Fruit fly (Drosophila melanogaster) whole organism, embryonic: ENCODE results near the gene Taf10.
A peak's percentile ranks its signal among the peaks of the same experiment; 100 is the strongest.

Experiments
- Abd-B ChIP-seq: fragments of 200-800 bp; sonication (Bioruptor generic); optimal IDR thresholded peaks from 2 replicates; lab custom pipeline; 2018; ENCODE audit warnings: missing biosample characterization, mild to moderate bottlenecking, missing genetic modification characterization, moderate library complexity
- B-H2 ChIP-seq: fragments of 200-800 bp; sonication (Bioruptor generic); optimal IDR thresholded peaks from 2 replicates; lab custom pipeline; 2018; ENCODE audit warnings: missing biosample characterization, mild to moderate bottlenecking, missing genetic modification characterization
- CG10366 ChIP-seq: fragments of 200-800 bp; sonication (Bioruptor generic); IDR thresholded peaks from 2 replicates; pipeline ENCODE4 v1.3.6; 2022; ENCODE audit warnings: missing biosample characterization, missing genetic modification characterization
- CG1233 ChIP-seq: fragments of 200-800 bp; sonication (Bioruptor generic); optimal IDR thresholded peaks from 4 replicates; lab custom pipeline; 2018; ENCODE audit warnings: missing biosample characterization, mild to moderate bottlenecking, missing genetic modification characterization
- CG15479 ChIP-seq: fragments of 200-800 bp; sonication (Bioruptor generic); optimal IDR thresholded peaks from 3 replicates; lab custom pipeline; 2019; ENCODE audit warnings: missing biosample characterization, mild to moderate bottlenecking, missing genetic modification characterization, moderate library complexity
- CG1603 ChIP-seq: fragments of 200-800 bp; sonication (Bioruptor generic); optimal IDR thresholded peaks from 2 replicates; lab custom pipeline; 2019; ENCODE audit warnings: missing biosample characterization, mild to moderate bottlenecking, missing genetic modification characterization, moderate library complexity
- CG16779 ChIP-seq: fragments of 200-800 bp; sonication (Bioruptor generic); IDR thresholded peaks from 2 replicates; pipeline ENCODE4 v1.3.6; 2022; ENCODE audit warnings: missing biosample characterization, missing genetic modification characterization
- CG17186 ChIP-seq: fragments of 200-800 bp; sonication (Bioruptor generic); optimal IDR thresholded peaks from 3 replicates; lab custom pipeline; 2017; ENCODE audit warnings: missing biosample characterization, missing genetic modification reagents, missing genetic modification characterization
- CG17385 ChIP-seq: fragments of 200-800 bp; sonication (Bioruptor generic); optimal IDR thresholded peaks from 3 replicates; lab custom pipeline; 2018; ENCODE audit warnings: missing biosample characterization, mild to moderate bottlenecking, missing genetic modification characterization
- CG17568 ChIP-seq: fragments of 200-800 bp; sonication (Bioruptor generic); optimal IDR thresholded peaks from 2 replicates; lab custom pipeline; 2018; ENCODE audit warnings: missing biosample characterization, mild to moderate bottlenecking, missing genetic modification characterization, moderate library complexity
- CG2712 ChIP-seq: fragments of 200-800 bp; optimal IDR thresholded peaks from 3 replicates; lab custom pipeline; 2019; ENCODE audit warnings: missing biosample characterization, mild to moderate bottlenecking, missing genetic modification characterization, moderate library complexity
- CG31224 ChIP-seq: fragments of 200-800 bp; sonication (Bioruptor generic); IDR thresholded peaks from 2 replicates; pipeline ENCODE4 v1.3.6; 2022; ENCODE audit warnings: missing biosample characterization, missing genetic modification characterization
- CG32532 ChIP-seq: fragments of 200-800 bp; sonication (Bioruptor generic); IDR thresholded peaks from 2 replicates; pipeline ENCODE4 v1.3.6; 2022; ENCODE audit warnings: missing biosample characterization, missing genetic modification characterization
- CG32772 ChIP-seq: fragments of 200-800 bp; sonication (Bioruptor generic); IDR thresholded peaks from 2 replicates; pipeline ENCODE4 v1.3.6; 2022; ENCODE audit warnings: missing biosample characterization, missing genetic modification characterization
- CG4730 ChIP-seq: fragments of 200-800 bp; sonication (Bioruptor generic); IDR thresholded peaks from 2 replicates; pipeline ENCODE4 v1.3.6; 2022; ENCODE audit warnings: missing biosample characterization, missing genetic modification characterization
- CG9727 ChIP-seq: fragments of 200-800 bp; sonication (Bioruptor generic); optimal IDR thresholded peaks from 3 replicates; lab custom pipeline; 2017; ENCODE audit warnings: missing biosample characterization, mild to moderate bottlenecking, missing genetic modification characterization
- D ChIP-seq, 2 experiments: fragments of 200-800 bp in 1 of 2; fragments of >200 bp in 1 of 2; sonication (Bioruptor generic) in 1 of 2; optimal IDR thresholded peaks; 2 replicates in 1 of 2; 3 replicates in 1 of 2; lab custom pipeline; 2017; ENCODE audit warnings: mild to moderate bottlenecking in 1 of 2, missing biosample characterization in 1 of 2, missing genetic modification characterization in 1 of 2, missing genetic modification reagents in 1 of 2
- Deaf1 ChIP-seq: fragments of 200-800 bp; optimal IDR thresholded peaks from 3 replicates; lab custom pipeline; 2019; ENCODE audit warnings: missing biosample characterization, mild to moderate bottlenecking, missing genetic modification characterization, moderate library complexity
- Dp ChIP-seq: fragments of 200-800 bp; sonication (Bioruptor generic); optimal IDR thresholded peaks from 2 replicates; lab custom pipeline; 2018; ENCODE audit warnings: missing biosample characterization, mild to moderate bottlenecking, missing genetic modification characterization, moderate library complexity
- Fer3 ChIP-seq: fragments of 200-800 bp; sonication (Bioruptor generic); optimal IDR thresholded peaks from 2 replicates; lab custom pipeline; 2018; ENCODE audit warnings: missing biosample characterization, mild to moderate bottlenecking, missing genetic modification characterization, moderate library complexity
- HLH3B ChIP-seq: fragments of 200-800 bp; sonication (Bioruptor generic); IDR thresholded peaks from 2 replicates; pipeline ENCODE4 v1.3.6; 2022; ENCODE audit warnings: missing biosample characterization, missing genetic modification characterization
- MESR4 ChIP-seq: fragments of 200-800 bp; sonication (Bioruptor generic); optimal IDR thresholded peaks from 2 replicates; lab custom pipeline; 2018; ENCODE audit warnings: missing biosample characterization, mild to moderate bottlenecking, missing genetic modification characterization, moderate library complexity
- Med ChIP-seq: fragments of 200-800 bp; sonication (Bioruptor generic); peaks from one replicate; lab custom pipeline; 2016; ENCODE audit warnings: missing biosample characterization, missing genetic modification characterization, mild to moderate bottlenecking, inconsistent platforms, moderate library complexity
- Pdp1 ChIP-seq, 2 experiments: fragments of 200-800 bp; sonication (Bioruptor generic); optimal IDR thresholded peaks; 3 replicates each; lab custom pipeline; 2016; ENCODE audit warnings: missing biosample characterization in 2 of 2, missing genetic modification characterization in 2 of 2, mild to moderate bottlenecking in 1 of 2, moderate library complexity in 1 of 2
- Ravus ChIP-seq: fragments of 200-800 bp; sonication (Bioruptor generic); IDR thresholded peaks from 2 replicates; pipeline ENCODE4 v1.3.6; 2022; ENCODE audit warnings: missing biosample characterization, missing genetic modification characterization
- Six4 ChIP-seq: fragments of 200-800 bp; sonication (Bioruptor generic); optimal IDR thresholded peaks from 2 replicates; lab custom pipeline; 2016; ENCODE audit warnings: missing biosample characterization, missing genetic modification characterization
- Sox102F ChIP-seq: fragments of 200-800 bp; sonication (Bioruptor generic); optimal IDR thresholded peaks from 2 replicates; lab custom pipeline; 2018; ENCODE audit warnings: missing biosample characterization, mild to moderate bottlenecking, missing genetic modification characterization, moderate library complexity
- bab2 ChIP-seq: fragments of 200-800 bp; sonication (Bioruptor generic); optimal IDR thresholded peaks from 2 replicates; lab custom pipeline; 2016; ENCODE audit warnings: missing biosample characterization, missing genetic modification characterization
- bcd ChIP-seq: fragments of 200-800 bp; sonication (Bioruptor generic); optimal IDR thresholded peaks from 2 replicates; lab custom pipeline; 2017; ENCODE audit warnings: missing biosample characterization, mild to moderate bottlenecking, missing genetic modification characterization
- crp ChIP-seq, 2 experiments: fragments of 200-800 bp; sonication (Bioruptor generic); optimal IDR thresholded peaks; 2 replicates in 1 of 2; 3 replicates in 1 of 2; lab custom pipeline; 2017; ENCODE audit warnings: missing biosample characterization in 2 of 2, missing genetic modification characterization in 2 of 2, mild to moderate bottlenecking in 1 of 2, moderate library complexity in 1 of 2
- dimm ChIP-seq: fragments of 200-800 bp; sonication (Bioruptor generic); IDR thresholded peaks from 2 replicates; pipeline ENCODE4 v1.3.6; 2022; ENCODE audit warnings: missing biosample characterization, missing genetic modification characterization
- esg ChIP-seq: fragments of 200-800 bp; sonication (Bioruptor generic); conservative IDR thresholded peaks from 2 replicates; pipeline ENCODE4 v1.3.6; 2022; ENCODE audit warnings: missing biosample characterization, missing genetic modification characterization
- fd96Cb ChIP-seq: fragments of 200-800 bp; sonication (Bioruptor generic); optimal IDR thresholded peaks from 2 replicates; lab custom pipeline; 2018; ENCODE audit warnings: missing biosample characterization, mild to moderate bottlenecking, missing genetic modification characterization, moderate library complexity
- h ChIP-seq: fragments of >200 bp; optimal IDR thresholded peaks from 2 replicates; lab custom pipeline; 2017
- her ChIP-seq: fragments of 200-800 bp; sonication (Bioruptor generic); optimal IDR thresholded peaks from 2 replicates; lab custom pipeline; 2016; ENCODE audit warnings: missing biosample characterization, missing genetic modification characterization
- ind ChIP-seq: fragments of 200-800 bp; sonication (Bioruptor generic); optimal IDR thresholded peaks from 3 replicates; lab custom pipeline; 2016; ENCODE audit warnings: missing biosample characterization, missing genetic modification characterization
- ken ChIP-seq: fragments of 200-800 bp; sonication (Bioruptor generic); IDR thresholded peaks from 3 replicates; pipeline ENCODE4 v1.3.6; 2022; ENCODE audit warnings: missing biosample characterization, missing genetic modification characterization
- phol ChIP-seq: fragments of 200-800 bp; sonication (Bioruptor generic); optimal IDR thresholded peaks from 3 replicates; lab custom pipeline; 2018; ENCODE audit warnings: missing biosample characterization, mild to moderate bottlenecking, missing genetic modification characterization, moderate library complexity
- prd ChIP-seq, 3 experiments: fragments of >200 bp in 2 of 3; fragments of 200-800 bp in 1 of 3; sonication (Bioruptor generic) in 1 of 3; optimal IDR thresholded peaks in 2 of 3; IDR thresholded peaks in 1 of 3; 2 replicates in 2 of 3; 3 replicates in 1 of 3; pipeline versions ENCODE4 v1.3.6 to Lab custom; 2017 to 2022; ENCODE audit warnings: missing biosample characterization in 1 of 3, missing genetic modification characterization in 1 of 3
- rib ChIP-seq: fragments of 200-800 bp; sonication (Bioruptor generic); IDR thresholded peaks from 2 replicates; pipeline ENCODE4 v1.3.6; 2022; ENCODE audit warnings: missing biosample characterization, missing genetic modification characterization
- row ChIP-seq: fragments of 200-800 bp; sonication (Bioruptor generic); IDR thresholded peaks from 3 replicates; pipeline ENCODE4 v1.3.6; 2022; ENCODE audit warnings: missing biosample characterization, missing genetic modification characterization
- sc ChIP-seq, 3 experiments: fragments of >200 bp in 2 of 3; fragments of 200-800 bp in 1 of 3; sonication (Bioruptor generic) in 1 of 3; optimal IDR thresholded peaks; 2 replicates in 2 of 3; 3 replicates in 1 of 3; lab custom pipeline; 2017; ENCODE audit warnings: mild to moderate bottlenecking in 1 of 3, missing biosample characterization in 1 of 3, missing genetic modification characterization in 1 of 3, missing genetic modification reagents in 1 of 3
- sd ChIP-seq: fragments of 200-800 bp; sonication (Bioruptor generic); optimal IDR thresholded peaks from 3 replicates; lab custom pipeline; 2018; ENCODE audit warnings: missing biosample characterization, mild to moderate bottlenecking, missing genetic modification characterization, moderate library complexity
- seq ChIP-seq: fragments of 200-800 bp; sonication (Bioruptor generic); IDR thresholded peaks from 2 replicates; pipeline ENCODE4 v1.3.6; 2022; ENCODE audit warnings: missing biosample characterization, missing genetic modification characterization
- sob ChIP-seq: fragments of 200-800 bp; sonication (Bioruptor generic); IDR thresholded peaks from 2 replicates; pipeline ENCODE4 v1.3.6; 2022; ENCODE audit warnings: missing biosample characterization, missing genetic modification characterization
- twi ChIP-seq: fragments of 200-800 bp; optimal IDR thresholded peaks from 2 replicates; lab custom pipeline; 2019; ENCODE audit warnings: missing biosample characterization, mild to moderate bottlenecking, missing genetic modification characterization, moderate library complexity
- vvl ChIP-seq: fragments of 200-800 bp; sonication (Bioruptor generic); IDR thresholded peaks from 2 replicates; pipeline ENCODE4 v1.3.6; 2022; ENCODE audit warnings: missing biosample characterization, missing genetic modification characterization

Taf10 gene

DNA sequence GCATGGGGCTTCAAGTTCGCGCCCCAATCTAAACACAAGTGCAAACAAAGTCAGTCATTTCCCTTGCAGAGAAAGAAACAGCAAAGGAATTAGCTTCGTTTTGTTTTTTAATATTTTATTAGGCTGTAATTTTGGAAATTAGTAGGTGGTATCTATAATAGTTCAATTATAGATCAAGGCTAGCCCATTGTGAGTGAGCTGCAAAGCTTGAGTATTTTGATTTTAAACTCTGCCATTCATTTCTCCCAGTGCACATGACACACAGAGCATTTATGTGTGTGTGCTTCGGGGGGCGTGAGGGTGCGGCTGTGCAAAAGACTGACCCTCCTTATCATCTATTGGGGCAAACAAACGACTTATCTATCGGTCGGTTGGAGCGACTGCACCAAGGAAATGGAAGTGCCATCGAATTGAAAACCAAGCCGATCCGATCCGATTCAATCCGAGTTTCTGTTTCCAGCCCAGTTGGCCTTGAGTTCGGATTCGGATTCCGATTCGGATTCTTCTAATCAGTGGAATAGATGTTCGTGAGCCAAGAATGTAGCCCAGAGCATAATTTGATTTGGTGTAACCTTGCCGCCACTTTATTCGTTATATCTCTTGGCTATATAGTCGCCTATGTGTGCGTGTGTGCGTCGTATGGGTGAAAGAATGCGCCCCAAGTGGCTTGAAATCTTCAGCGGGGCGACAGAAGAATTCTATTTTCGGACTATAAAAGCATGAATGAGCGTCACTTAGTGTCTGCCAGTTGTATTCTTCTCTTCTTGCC is 36.1 kb upstream of the Taf10 start (continued):
- TF ChIP-seq Fer3 (tag; lab: Kevin White, UChicago): peak; percentile 4
- TF ChIP-seq fd96Cb (tag; lab: Kevin White, UChicago): peak; percentile 42
- no peak for TF ChIP-seq twi (tag; lab: Kevin White, UChicago)
- no peak for TF ChIP-seq h (lab: Kevin White, UChicago)
- peak; percentile 39; the same call in 1 of the 2 replicates for TF ChIP-seq CG10366 (GFP tag; lab: Robert Waterston, UW)
- TF ChIP-seq MESR4 (GFP tag; lab: Kevin White, UChicago): no peak
- TF ChIP-seq Sox102F (GFP tag; lab: Kevin White, UChicago): peak; percentile 40
- no peak for TF ChIP-seq CG17186 (GFP tag; lab: Kevin White, UChicago)
- peak; percentile 59; the same call in 2 of the 3 replicates for TF ChIP-seq row
- TF ChIP-seq ind (GFP tag; lab: Kevin White, UChicago): peak; percentile 40
- TF ChIP-seq B-H2 (GFP tag; lab: Kevin White, UChicago): no peak
- TF ChIP-seq CG16779 (GFP tag; lab: Robert Waterston, UW): no peak
- peak; percentile 57 for TF ChIP-seq Deaf1 (tag; lab: Kevin White, UChicago)
- peak; percentile 36; the same call in 1 of the 2 replicates for TF ChIP-seq CG31224 (GFP tag; lab: Robert Waterston, UW)
- no peak for TF ChIP-seq CG9727 (GFP tag; lab: Kevin White, UChicago)
- TF ChIP-seq CG1233 (GFP tag; lab: Kevin White, UChicago): no peak
- TF ChIP-seq CG32772 (GFP tag; lab: Robert Waterston, UW): peak; percentile 64
- TF ChIP-seq CG17568 (GFP tag; lab: Kevin White, UChicago): no peak
- no peak for TF ChIP-seq Dp
- TF ChIP-seq vvl (GFP tag; lab: Robert Waterston, UW): peak; percentile 47; the same call in 1 of the 2 replicates
- no peak for TF ChIP-seq rib (GFP tag; lab: Robert Waterston, UW)
- TF ChIP-seq CG4730: peak; percentile 62; the same call in 1 of the 2 replicates
- no peak for TF ChIP-seq D (optimal IDR thresholded peaks at IDR 0.05; lab: Kevin White, UChicago)
- peak; percentile 15 for TF ChIP-seq D (GFP tag; optimal IDR thresholded peaks at IDR 0.05; lab: Kevin White, UChicago)
- TF ChIP-seq CG1603: peak; percentile 26
- peak; percentile 7 for TF ChIP-seq Abd-B (GFP tag; lab: Kevin White, UChicago)
- TF ChIP-seq CG32532 (GFP tag; lab: Robert Waterston, UW): no peak
- TF ChIP-seq sd (tag; lab: Kevin White, UChicago): peak; percentile 94
- peak; percentile 32; the same call in 1 of the 2 replicates for TF ChIP-seq sob
- no peak for TF ChIP-seq CG15479 (GFP tag; lab: Kevin White, UChicago)
- peak; percentile 27 for TF ChIP-seq bab2 (GFP tag; lab: Kevin White, UChicago)
- peak; percentile 6 for TF ChIP-seq bcd (GFP tag; lab: Kevin White, UChicago)
- peak; percentile 80 for TF ChIP-seq Med
- no peak for TF ChIP-seq sc (optimal IDR thresholded peaks at IDR 0.05; lab: Kevin White, UChicago)
- TF ChIP-seq sc (GFP tag; optimal IDR thresholded peaks at IDR 0.05; lab: Kevin White, UChicago): no peak
- TF ChIP-seq phol (tag; lab: Kevin White, UChicago): peak; percentile 39
- TF ChIP-seq ken (GFP tag; lab: Robert Waterston, UW): no peak
- TF ChIP-seq seq: no peak
- peak; percentile 60 for TF ChIP-seq CG2712 (tag; lab: Kevin White, UChicago)
- peak in 1 of 2 experiments; percentile 68 for TF ChIP-seq Pdp1 (GFP tag; optimal IDR thresholded peaks at IDR 0.05; lab: Kevin White, UChicago)
- TF ChIP-seq crp (GFP tag; optimal IDR thresholded peaks at IDR 0.05; lab: Kevin White, UChicago): peak in 1 of 2 experiments; percentile 8
- no peak for TF ChIP-seq Ravus (GFP tag; lab: Robert Waterston, UW)
- TF ChIP-seq prd (optimal IDR thresholded peaks at IDR 0.05; lab: Kevin White, UChicago): no peak
- peak; percentile 71 for TF ChIP-seq prd (GFP tag; IDR thresholded peaks at IDR 0.05; lab: Robert Waterston, UW)
- no peak for TF ChIP-seq her
- TF ChIP-seq dimm: no peak
- peak; percentile 21 for TF ChIP-seq CG17385 (GFP tag; lab: Kevin White, UChicago)
- peak; percentile 27 for TF ChIP-seq HLH3B
- TF ChIP-seq Six4 (GFP tag; lab: Kevin White, UChicago): peak; percentile 0
- peak; percentile 66 for TF ChIP-seq esg (GFP tag; lab: Robert Waterston, UW)
